Worm (Caenorhabditis elegans): ENCODE results near the gene ubc-23.

Gene ubc-23

ce11 chrX:8838176-8838575 is 5.9 kb upstream of the ubc-23 start (continued):
- TF ChIP-seq Y105C5A.15 (GFP tag; IDR thresholded peaks at IDR 0.05) (0 out of 2 replicates have a peak, but pooled peaks have one; percentile 68), ztf-7 (tag; optimal IDR thresholded peaks at IDR 0.05) (no peak), attf-4 (tag; optimal IDR thresholded peaks at IDR 0.05) (no peak), mdl-1 (tag; optimal IDR thresholded peaks at IDR 0.05) (no peak), hlh-11 (tag; optimal IDR thresholded peaks at IDR 0.05) (no peak), lin-13 (GFP tag; optimal IDR thresholded peaks at IDR 0.05) (peak; percentile 10), nhr-48 (tag; optimal IDR thresholded peaks at IDR 0.05) (peak; percentile 4), nhr-28 (tag; optimal IDR thresholded peaks at IDR 0.05) (no peak), zip-11 (GFP tag; IDR thresholded peaks at IDR 0.05) (no peak), F49E8.2 (tag; optimal IDR thresholded peaks at IDR 0.05; ENCODE audit: borderline replicate concordance) (no peak), lin-15B (tag; optimal IDR thresholded peaks at IDR 0.05) (no peak), tra-1 (GFP tag; IDR thresholded peaks at IDR 0.05) (no peak; the same call in 1 of the 2 replicates), D1046.2 (GFP tag; IDR thresholded peaks at IDR 0.05) (no peak), set-16 (GFP tag; IDR thresholded peaks at IDR 0.05) (no peak), nhr-10 (tag; optimal IDR thresholded peaks at IDR 0.05) (no peak), fkh-10 (GFP tag; optimal IDR thresholded peaks at IDR 0.05) (no peak), mep-1 (tag; optimal IDR thresholded peaks at IDR 0.05) (no peak), ztf-11 (tag; optimal IDR thresholded peaks at IDR 0.05) (no peak), dpl-1 (GFP tag; optimal IDR thresholded peaks at IDR 0.05) (peak; percentile 10), ceh-44 (GFP tag; IDR thresholded peaks at IDR 0.05) (no peak), ceh-82 (tag; optimal IDR thresholded peaks at IDR 0.05) (no peak), unc-130 (GFP tag; optimal IDR thresholded peaks at IDR 0.05) (no peak), nhr-102 (tag; optimal IDR thresholded peaks at IDR 0.05) (peak; percentile 8), nhr-77 (tag; optimal IDR thresholded peaks at IDR 0.05) (no peak), dmd-9 (GFP tag; IDR thresholded peaks at IDR 0.05) (no peak), nhr-111 (GFP tag; optimal IDR thresholded peaks at IDR 0.05) (no peak), madf-9 (GFP tag; conservative IDR thresholded peaks at IDR 0.05) (peak; percentile 50; the same call in 1 of the 2 replicates), aha-1 (tag) (peak; percentile 72), zip-2 (tag; optimal IDR thresholded peaks at IDR 0.05) (peak; percentile 12), madf-5 (GFP tag; IDR thresholded peaks at IDR 0.05) (no peak), ctbp-1 (GFP tag; IDR thresholded peaks at IDR 0.05) (0 out of 2 replicates have a peak, but pooled peaks have one; percentile 32), mdt-29 (GFP tag; IDR thresholded peaks at IDR 0.05) (0 out of 2 replicates have a peak, but pooled peaks have one; percentile 52), egl-27 (tag; optimal IDR thresholded peaks at IDR 0.05) (no peak), gei-8 (GFP tag; optimal IDR thresholded peaks at IDR 0.05) (no peak), pqm-1 (tag; optimal IDR thresholded peaks at IDR 0.05) (no peak), saeg-2 (GFP tag; IDR thresholded peaks at IDR 0.05) (no peak), sdz-12 (GFP tag; optimal IDR thresholded peaks at IDR 0.05) (no peak), nhr-237 (tag; optimal IDR thresholded peaks at IDR 0.05) (no peak), Y5F2A.4 (GFP tag; optimal IDR thresholded peaks at IDR 0.05) (no peak), spr-3 (GFP tag; optimal IDR thresholded peaks at IDR 0.05) (no peak), ama-1 (optimal IDR thresholded peaks at IDR 0.05) (no peak), F26F4.8 (GFP tag; conservative IDR thresholded peaks at IDR 0.05) (no peak), mes-2 (tag; optimal IDR thresholded peaks at IDR 0.05; ENCODE audit: poor library complexity, severe bottlenecking) (no peak), lin-1 (GFP tag; IDR thresholded peaks at IDR 0.05) (no peak), F44E2.7 (GFP tag; IDR thresholded peaks at IDR 0.05) (no peak), lin-29 (GFP tag; IDR thresholded peaks at IDR 0.05) (no peak), aly-2 (tag; optimal IDR thresholded peaks at IDR 0.05) (no peak), ceh-28 (tag; optimal IDR thresholded peaks at IDR 0.05) (no peak), Y48G9A.11 (GFP tag; IDR thresholded peaks at IDR 0.05) (no peak), nhr-25 (tag; optimal IDR thresholded peaks at IDR 0.05; ENCODE audit: borderline replicate concordance, insufficient read depth) (no peak), daf-19 (GFP tag; conservative IDR thresholded peaks at IDR 0.05) (0 out of 2 replicates have a peak, but pooled peaks have one; percentile 33), hif-1 (tag; optimal IDR thresholded peaks at IDR 0.05) (no peak)
